Worm (Caenorhabditis elegans): ENCODE results near the gene ZK637.14.

ZK637.14 gene

ce11 chrIII:8877002-8877401, 12.0 kb downstream of the ZK637.14 start, which contains the start of gene K01F9.2:
Gene K01F9.2 (minus strand): TSS chrIII:8877128.
- TF ChIP-seq ama-1 (optimal IDR thresholded peaks at IDR 0.05) (no peak), elt-3 (tag; optimal IDR thresholded peaks at IDR 0.05) (no peak), eor-1 (tag; optimal IDR thresholded peaks at IDR 0.05) (no peak), ztf-11 (tag; optimal IDR thresholded peaks at IDR 0.05) (no peak), fkh-10 (GFP tag; optimal IDR thresholded peaks at IDR 0.05) (peak; percentile 96), pqm-1 (tag; optimal IDR thresholded peaks at IDR 0.05) (no peak), hmg-11 (tag; optimal IDR thresholded peaks at IDR 0.05) (no peak)

ce11 chrIII:8873990-8874668, 14.8 kb downstream of the ZK637.14 start:
- TF ChIP-seq skn-1 (tag; optimal IDR thresholded peaks at IDR 0.05) = no peak
- TF ChIP-seq egl-27 (tag; optimal IDR thresholded peaks at IDR 0.05) = no peak
- TF ChIP-seq hmg-11 (tag; optimal IDR thresholded peaks at IDR 0.05) = peak; percentile 96
- no peak for TF ChIP-seq nhr-12 (tag; optimal IDR thresholded peaks at IDR 0.05)
- peak; percentile 93 for TF ChIP-seq nfya-1 (tag; optimal IDR thresholded peaks at IDR 0.05; ENCODE audit: insufficient read depth)
- TF ChIP-seq pqm-1 (tag; optimal IDR thresholded peaks at IDR 0.05) = no peak
- TF ChIP-seq ceh-82 (tag; optimal IDR thresholded peaks at IDR 0.05) = no peak
- TF ChIP-seq mdl-1 (tag; optimal IDR thresholded peaks at IDR 0.05) = no peak
- peak; percentile 88 for TF ChIP-seq ama-1 (optimal IDR thresholded peaks at IDR 0.05)
- no peak for TF ChIP-seq mml-1 (tag; optimal IDR thresholded peaks at IDR 0.05)
- TF ChIP-seq tbx-2 (tag; optimal IDR thresholded peaks at IDR 0.05) = peak; percentile 79
- TF ChIP-seq nhr-25 (tag; optimal IDR thresholded peaks at IDR 0.05) = no peak
- TF ChIP-seq lin-15B (tag; optimal IDR thresholded peaks at IDR 0.05) = peak; percentile 69
- no peak for TF ChIP-seq nhr-77 (tag; optimal IDR thresholded peaks at IDR 0.05)
- no peak for TF ChIP-seq nhr-11 (tag; optimal IDR thresholded peaks at IDR 0.05)
- peak; percentile 67 for TF ChIP-seq unc-62 (GFP tag; optimal IDR thresholded peaks at IDR 0.05)
- no peak for TF ChIP-seq unc-39 (tag; optimal IDR thresholded peaks at IDR 0.05)
- TF ChIP-seq nhr-28 (tag; optimal IDR thresholded peaks at IDR 0.05) = no peak
- no peak for TF ChIP-seq ceh-28 (tag; optimal IDR thresholded peaks at IDR 0.05)
- peak; percentile 30 for TF ChIP-seq snpc-4 (tag; optimal IDR thresholded peaks at IDR 0.05)
- TF ChIP-seq elt-1 (tag; optimal IDR thresholded peaks at IDR 0.05) = peak; percentile 79
- no peak for TF ChIP-seq ZK546.5 (tag; optimal IDR thresholded peaks at IDR 0.05)
- no peak for TF ChIP-seq ztf-11 (tag; optimal IDR thresholded peaks at IDR 0.05)
- TF ChIP-seq elt-3 (tag; optimal IDR thresholded peaks at IDR 0.05) = no peak
- TF ChIP-seq lsy-12 (tag; optimal IDR thresholded peaks at IDR 0.05) = peak; percentile 22
- TF ChIP-seq aly-2 (tag; optimal IDR thresholded peaks at IDR 0.05) = no peak
- TF ChIP-seq nhr-67 (tag; optimal IDR thresholded peaks at IDR 0.05) = no peak
- TF ChIP-seq jun-1 (tag; optimal IDR thresholded peaks at IDR 0.05) = peak; percentile 51
- TF ChIP-seq eor-1 (tag; optimal IDR thresholded peaks at IDR 0.05) = no peak
- no peak for TF ChIP-seq nhr-237 (tag; optimal IDR thresholded peaks at IDR 0.05)
- no peak for TF ChIP-seq fos-1 (tag; optimal IDR thresholded peaks at IDR 0.05)
- TF ChIP-seq egl-5 (tag; optimal IDR thresholded peaks at IDR 0.05) = peak; percentile 68
- peak; percentile 57 for TF ChIP-seq sea-2 (GFP tag; optimal IDR thresholded peaks at IDR 0.05)
- peak; percentile 21 for TF ChIP-seq fkh-2 (tag; optimal IDR thresholded peaks at IDR 0.05)
- no peak for TF ChIP-seq ceh-16 (tag; optimal IDR thresholded peaks at IDR 0.05)
- no peak for TF ChIP-seq daf-12 (tag; optimal IDR thresholded peaks at IDR 0.05)
- peak; percentile 88 for TF ChIP-seq fkh-10 (GFP tag; optimal IDR thresholded peaks at IDR 0.05)
- no peak for TF ChIP-seq nhr-76 (tag; optimal IDR thresholded peaks at IDR 0.05)
- peak; percentile 10 for TF ChIP-seq nhr-23 (tag; optimal IDR thresholded peaks at IDR 0.05)
- peak; percentile 99 for TF ChIP-seq lin-39 (tag; optimal IDR thresholded peaks at IDR 0.05)
- peak; percentile 37 for TF ChIP-seq nhr-43 (tag; optimal IDR thresholded peaks at IDR 0.05; ENCODE audit: poor library complexity, severe bottlenecking)
- TF ChIP-seq elt-2 (tag; optimal IDR thresholded peaks at IDR 0.05) = no peak
- TF ChIP-seq R02D3.7 (tag; optimal IDR thresholded peaks at IDR 0.05) = no peak
- TF ChIP-seq ceh-9 (tag; optimal IDR thresholded peaks at IDR 0.05) = no peak
- TF ChIP-seq zag-1 (tag; optimal IDR thresholded peaks at IDR 0.05) = peak; percentile 46
- TF ChIP-seq ztf-4 (tag; optimal IDR thresholded peaks at IDR 0.05) = no peak
- TF ChIP-seq pha-4 (tag; optimal IDR thresholded peaks at IDR 0.05) = no peak

Data from whole organism, L3 larva.